Fruit fly (Drosophila melanogaster) whole organism, embryonic: Measurements from ENCODE around the gene Peritrophin-15a.
A peak's percentile ranks its signal among the peaks of the same experiment; 100 is the strongest.

ENCODE experiments used
- Bdp1 ChIP-seq: fragments of 200-800 bp; sonication (Bioruptor generic); optimal IDR thresholded peaks from 3 replicates; lab custom pipeline; 2016; ENCODE audit warnings: missing biosample characterization, missing genetic modification characterization
- Bteb2 ChIP-seq: fragments of 200-800 bp; sonication (Bioruptor generic); optimal IDR thresholded peaks from 2 replicates; lab custom pipeline; 2016; ENCODE audit warnings: missing biosample characterization, missing genetic modification characterization
- CG1024 ChIP-seq: fragments of 200-800 bp; sonication (Bioruptor generic); IDR thresholded peaks from 2 replicates; pipeline ENCODE4 v1.3.6; 2022; ENCODE audit warnings: missing biosample characterization, missing genetic modification characterization
- CG10565 ChIP-seq: fragments of 200-800 bp; sonication (Bioruptor generic); optimal IDR thresholded peaks from 3 replicates; lab custom pipeline; 2016; ENCODE audit warnings: missing biosample characterization, mild to moderate bottlenecking, missing genetic modification characterization
- CG11695 ChIP-seq: fragments of 200-800 bp; sonication (Bioruptor generic); IDR thresholded peaks from 3 replicates; pipeline ENCODE4 v1.3.6; 2022; ENCODE audit warnings: missing biosample characterization, missing genetic modification characterization
- CG13624 ChIP-seq: fragments of 200-800 bp; sonication (Bioruptor generic); optimal IDR thresholded peaks from 2 replicates; lab custom pipeline; 2016; ENCODE audit warnings: missing biosample characterization, missing genetic modification characterization
- CG13894 ChIP-seq: fragments of 200-800 bp; sonication (Bioruptor generic); optimal IDR thresholded peaks from 3 replicates; lab custom pipeline; 2018; ENCODE audit warnings: missing biosample characterization, mild to moderate bottlenecking, missing genetic modification characterization, moderate library complexity
- CG15696 ChIP-seq: fragments of 200-800 bp; sonication (Bioruptor generic); optimal IDR thresholded peaks from 2 replicates; lab custom pipeline; 2019; ENCODE audit warnings: missing biosample characterization, mild to moderate bottlenecking, missing genetic modification characterization, moderate library complexity
- CG18011 ChIP-seq: fragments of 200-800 bp; sonication (Bioruptor generic); optimal IDR thresholded peaks from 2 replicates; lab custom pipeline; 2017; ENCODE audit warnings: missing biosample characterization, missing genetic modification characterization, mild to moderate bottlenecking, moderate library complexity, missing genotype
- CG2116 ChIP-seq: fragments of 200-800 bp; sonication (Bioruptor generic); optimal IDR thresholded peaks from 3 replicates; lab custom pipeline; 2018; ENCODE audit warnings: missing biosample characterization, mild to moderate bottlenecking, missing genetic modification characterization
- CG2120 ChIP-seq: fragments of 200-800 bp; sonication (Bioruptor generic); optimal IDR thresholded peaks from 3 replicates; lab custom pipeline; 2016; ENCODE audit warnings: missing biosample characterization, missing genetic modification characterization
- CG3407 ChIP-seq: fragments of 200-800 bp; sonication (Bioruptor generic); optimal IDR thresholded peaks from 2 replicates; lab custom pipeline; 2018; ENCODE audit warnings: missing biosample characterization, mild to moderate bottlenecking, missing genetic modification characterization
- CG34422 ChIP-seq: fragments of 200-800 bp; sonication (Bioruptor generic); IDR thresholded peaks from 3 replicates; pipeline ENCODE4 v1.3.6; 2022; ENCODE audit warnings: missing biosample characterization, missing genetic modification characterization
- CG5245 ChIP-seq: fragments of 200-800 bp; sonication (Bioruptor generic); optimal IDR thresholded peaks from 3 replicates; lab custom pipeline; 2016; ENCODE audit warnings: missing biosample characterization, missing genetic modification characterization
- CG8281 ChIP-seq: fragments of 200-800 bp; sonication (Bioruptor generic); optimal IDR thresholded peaks from 2 replicates; lab custom pipeline; 2018; ENCODE audit warnings: missing biosample characterization, mild to moderate bottlenecking, missing genetic modification characterization, moderate library complexity
- CG9797 ChIP-seq: fragments of 200-800 bp; sonication (Bioruptor generic); optimal IDR thresholded peaks from 3 replicates; lab custom pipeline; 2018; ENCODE audit warnings: missing biosample characterization, mild to moderate bottlenecking, missing genetic modification characterization
- H15 ChIP-seq: fragments of 200-800 bp; sonication (Bioruptor generic); IDR thresholded peaks from 3 replicates; pipeline ENCODE4 v1.3.6; 2022; ENCODE audit warnings: missing biosample characterization, missing genetic modification characterization
- HLHmδ ChIP-seq: fragments of 200-800 bp; sonication (Bioruptor generic); optimal IDR thresholded peaks from 2 replicates; lab custom pipeline; 2018; ENCODE audit warnings: missing biosample characterization, mild to moderate bottlenecking, missing genetic modification characterization, moderate library complexity
- HmgD ChIP-seq: fragments of 200-800 bp; sonication (Bioruptor generic); optimal IDR thresholded peaks from 3 replicates; lab custom pipeline; 2016; ENCODE audit warnings: missing biosample characterization, missing genetic modification characterization
- Hmr ChIP-seq: fragments of 200-800 bp; sonication (Bioruptor generic); optimal IDR thresholded peaks from 3 replicates; lab custom pipeline; 2017; ENCODE audit warnings: mild to moderate bottlenecking, missing biosample characterization, missing genetic modification reagents, missing genetic modification characterization
- NC2β ChIP-seq: fragments of 200-800 bp; sonication (Bioruptor generic); optimal IDR thresholded peaks from 2 replicates; lab custom pipeline; 2016; ENCODE audit warnings: missing biosample characterization, missing genetic modification characterization
- Nf-YB ChIP-seq: fragments of 200-800 bp; sonication (Bioruptor generic); optimal IDR thresholded peaks from 3 replicates; lab custom pipeline; 2019; ENCODE audit warnings: missing biosample characterization, mild to moderate bottlenecking, missing genetic modification characterization, moderate library complexity
- Ravus ChIP-seq: fragments of 200-800 bp; sonication (Bioruptor generic); IDR thresholded peaks from 2 replicates; pipeline ENCODE4 v1.3.6; 2022; ENCODE audit warnings: missing biosample characterization, missing genetic modification characterization
- Xrp1 ChIP-seq: fragments of 200-800 bp; sonication (Bioruptor generic); IDR thresholded peaks from 2 replicates; pipeline ENCODE4 v1.3.6; 2022; ENCODE audit warnings: missing biosample characterization, missing genetic modification characterization
- ato ChIP-seq: fragments of 200-800 bp; sonication (Bioruptor generic); IDR thresholded peaks from 2 replicates; pipeline ENCODE4 v1.3.6; 2022; ENCODE audit warnings: missing biosample characterization, missing genetic modification characterization; ENCODE audit not compliant: partially characterized antibody
- bab2 ChIP-seq: fragments of 200-800 bp; sonication (Bioruptor generic); optimal IDR thresholded peaks from 2 replicates; lab custom pipeline; 2016; ENCODE audit warnings: missing biosample characterization, missing genetic modification characterization
- btn ChIP-seq: fragments of 200-800 bp; sonication (Bioruptor generic); optimal IDR thresholded peaks from 2 replicates; lab custom pipeline; 2016; ENCODE audit warnings: missing biosample characterization, missing genetic modification characterization
- caup ChIP-seq: fragments of 200-800 bp; sonication (Bioruptor generic); optimal IDR thresholded peaks from 3 replicates; lab custom pipeline; 2017; ENCODE audit warnings: missing biosample characterization, mild to moderate bottlenecking, missing genetic modification characterization, moderate library complexity; ENCODE audit not compliant: severe bottlenecking
- cg ChIP-seq: fragments of 200-800 bp; sonication (Bioruptor generic); optimal IDR thresholded peaks from 3 replicates; lab custom pipeline; 2019; ENCODE audit warnings: missing biosample characterization, mild to moderate bottlenecking, missing genetic modification characterization, moderate library complexity
- chinmo ChIP-seq: fragments of 200-800 bp; sonication (Bioruptor generic); IDR thresholded peaks from 4 replicates; pipeline ENCODE4 v1.3.6; 2022; ENCODE audit warnings: missing biosample characterization, missing genetic modification characterization; ENCODE audit not compliant: partially characterized antibody
- chm ChIP-seq: fragments of 200-800 bp; sonication (Bioruptor generic); IDR thresholded peaks from 2 replicates; pipeline ENCODE4 v1.3.6; 2022; ENCODE audit warnings: missing biosample characterization, missing genetic modification characterization
- cwo ChIP-seq: fragments of 200-800 bp; sonication (Bioruptor generic); optimal IDR thresholded peaks from 3 replicates; lab custom pipeline; 2017; ENCODE audit warnings: missing biosample characterization, missing genetic modification characterization, mild to moderate bottlenecking, moderate library complexity, missing genetic modification reagents
- dimm ChIP-seq: fragments of 200-800 bp; sonication (Bioruptor generic); IDR thresholded peaks from 2 replicates; pipeline ENCODE4 v1.3.6; 2022; ENCODE audit warnings: missing biosample characterization, missing genetic modification characterization
- dysf ChIP-seq: fragments of 200-800 bp; sonication (Bioruptor generic); IDR thresholded peaks from 3 replicates; pipeline ENCODE4 v1.3.6; 2022; ENCODE audit warnings: missing biosample characterization, missing genetic modification characterization
- fru ChIP-seq: fragments of >200 bp; optimal IDR thresholded peaks from 2 replicates; lab custom pipeline; 2017
- gsb ChIP-seq: fragments of 200-800 bp; sonication (Bioruptor generic); IDR thresholded peaks from 2 replicates; pipeline ENCODE4 v1.3.6; 2022; ENCODE audit warnings: missing biosample characterization, missing genetic modification characterization
- her ChIP-seq: fragments of 200-800 bp; sonication (Bioruptor generic); optimal IDR thresholded peaks from 2 replicates; lab custom pipeline; 2016; ENCODE audit warnings: missing biosample characterization, missing genetic modification characterization
- jigr1 ChIP-seq: fragments of 200-800 bp; sonication (Bioruptor generic); IDR thresholded peaks from 3 replicates; pipeline ENCODE4 v1.3.6; 2022; ENCODE audit warnings: missing biosample characterization, missing genetic modification characterization
- kni ChIP-seq: fragments of 200-800 bp; sonication (Bioruptor generic); optimal IDR thresholded peaks from 3 replicates; lab custom pipeline; 2017; ENCODE audit warnings: mild to moderate bottlenecking, missing biosample characterization, missing genetic modification reagents, missing genetic modification characterization
- lbe ChIP-seq: fragments of 200-800 bp; sonication (Bioruptor generic); optimal IDR thresholded peaks from 2 replicates; lab custom pipeline; 2016; ENCODE audit warnings: missing biosample characterization, mild to moderate bottlenecking, missing genetic modification characterization
- nerfin-2 ChIP-seq: fragments of 200-800 bp; sonication (Bioruptor generic); IDR thresholded peaks from 2 replicates; pipeline ENCODE4 v1.3.6; 2022; ENCODE audit warnings: missing biosample characterization, missing genetic modification characterization; ENCODE audit not compliant: partially characterized antibody
- phol ChIP-seq: fragments of 200-800 bp; sonication (Bioruptor generic); optimal IDR thresholded peaks from 3 replicates; lab custom pipeline; 2018; ENCODE audit warnings: missing biosample characterization, mild to moderate bottlenecking, missing genetic modification characterization, moderate library complexity
- rib ChIP-seq: fragments of 200-800 bp; sonication (Bioruptor generic); IDR thresholded peaks from 2 replicates; pipeline ENCODE4 v1.3.6; 2022; ENCODE audit warnings: missing biosample characterization, missing genetic modification characterization
- sens ChIP-seq: fragments of 200-800 bp; sonication (Bioruptor generic); peaks from one replicate; lab custom pipeline; 2016; ENCODE audit warnings: missing biosample characterization, missing genetic modification characterization
- stwl ChIP-seq: fragments of 200-800 bp; sonication (Bioruptor generic); optimal IDR thresholded peaks from 3 replicates; lab custom pipeline; 2018; ENCODE audit warnings: missing biosample characterization, mild to moderate bottlenecking, missing genetic modification characterization, moderate library complexity
- tin ChIP-seq: fragments of 200-800 bp; sonication (Bioruptor generic); optimal IDR thresholded peaks from 3 replicates; lab custom pipeline; 2016; ENCODE audit warnings: missing biosample characterization, missing genetic modification characterization
- tll ChIP-seq, 2 experiments: fragments of 200-800 bp in 1 of 2; fragments of >200 bp in 1 of 2; sonication (Bioruptor generic) in 1 of 2; optimal IDR thresholded peaks; 2 replicates each; lab custom pipeline; 2017 to 2019; ENCODE audit warnings: missing biosample characterization in 2 of 2, missing genetic modification characterization in 2 of 2, mild to moderate bottlenecking in 1 of 2, moderate library complexity in 1 of 2
- trem ChIP-seq: fragments of 200-800 bp; optimal IDR thresholded peaks from 3 replicates; lab custom pipeline; 2019; ENCODE audit warnings: missing biosample characterization, mild to moderate bottlenecking, missing genetic modification characterization, moderate library complexity
- unc-4 ChIP-seq: fragments of 200-800 bp; sonication (Bioruptor generic); IDR thresholded peaks from 2 replicates; pipeline ENCODE4 v1.3.6; 2022; ENCODE audit warnings: missing biosample characterization, missing genetic modification characterization; ENCODE audit not compliant: partially characterized antibody

Peritrophin-15a gene

DNA sequence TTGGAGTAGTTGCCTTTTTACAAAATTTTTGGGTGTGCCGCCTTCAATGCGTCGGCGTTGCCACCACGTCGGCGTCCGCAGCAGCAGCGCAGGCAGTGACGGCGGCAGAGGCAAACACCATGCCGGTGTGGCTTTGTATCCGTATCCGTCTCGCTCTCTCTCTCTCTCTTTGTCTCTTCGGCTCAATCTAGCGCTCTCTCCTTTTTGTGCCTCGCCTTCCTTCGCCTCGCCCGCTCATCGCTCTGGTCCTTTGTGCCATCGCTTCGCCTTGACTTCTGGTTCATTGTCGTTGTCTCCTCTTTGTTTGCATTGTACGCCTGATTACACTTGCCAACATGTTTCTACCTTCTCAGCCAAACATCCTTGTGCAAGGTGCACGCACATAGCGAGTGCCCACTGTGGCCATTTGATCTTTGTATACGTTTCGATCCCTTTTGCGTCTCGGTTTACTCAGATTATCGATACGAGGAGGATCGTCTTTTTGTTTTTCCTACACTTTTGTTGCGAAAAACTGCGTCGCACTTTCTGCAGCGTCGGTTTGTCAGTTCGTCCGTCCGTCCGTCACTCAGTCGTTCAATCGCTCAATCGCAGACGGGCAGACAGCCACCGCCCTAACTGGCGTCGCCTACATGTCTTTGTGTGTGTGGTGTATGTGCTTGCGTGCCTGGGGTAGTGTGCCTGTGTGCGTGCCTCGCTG lies 20.6 kb upstream of the Peritrophin-15a start (continued):
- TF ChIP-seq CG5245 (peak; percentile 36), CG2116 (GFP tag; lab: Kevin White, UChicago) (peak; percentile 14), H15 (GFP tag; lab: Robert Waterston, UW) (no peak), Xrp1 (GFP tag; lab: Robert Waterston, UW) (peak; percentile 36; the same call in 1 of the 2 replicates), tin (peak; percentile 5), CG9797 (GFP tag; lab: Kevin White, UChicago) (no peak), phol (no peak), CG13624 (peak; percentile 79), ato (GFP tag; lab: Robert Waterston, UW) (no peak; the same call in 1 of the 2 replicates), dimm (GFP tag; lab: Robert Waterston, UW) (no peak), cg (GFP tag; lab: Kevin White, UChicago) (peak; percentile 68), Bdp1 (GFP tag; lab: Kevin White, UChicago) (no peak), btn (GFP tag; lab: Kevin White, UChicago) (peak; percentile 29), HmgD (GFP tag; lab: Kevin White, UChicago) (peak; percentile 57), CG18011 (GFP tag; lab: Kevin White, UChicago) (no peak), Bteb2 (GFP tag; lab: Kevin White, UChicago) (no peak), fru (peak; percentile 57), dysf (0 out of 3 replicates have a peak, but pooled peaks have one; percentile 30), Nf-YB (GFP tag; lab: Kevin White, UChicago) (no peak), chinmo (GFP tag; lab: Robert Waterston, UW) (0 out of 4 replicates have a peak, but pooled peaks have one; percentile 16), chm (peak; percentile 47), HLHmδ (GFP tag; lab: Kevin White, UChicago) (peak; percentile 58), stwl (tag; lab: Kevin White, UChicago) (peak; percentile 6), rib (GFP tag; lab: Robert Waterston, UW) (0 out of 2 replicates have a peak, but pooled peaks have one; percentile 12), unc-4 (no peak), kni (GFP tag; lab: Kevin White, UChicago) (peak; percentile 40), Hmr (GFP tag; lab: Kevin White, UChicago) (peak; percentile 24), sens (GFP tag; lab: Kevin White, UChicago) (peak; percentile 72), lbe (peak; percentile 55), CG1024 (GFP tag; lab: Robert Waterston, UW) (0 out of 2 replicates have a peak, but pooled peaks have one; percentile 11), CG13894 (tag; lab: Kevin White, UChicago) (no peak), CG8281 (peak; percentile 100), bab2 (GFP tag; lab: Kevin White, UChicago) (peak; percentile 6), gsb (no peak), caup (GFP tag; lab: Kevin White, UChicago) (no peak), cwo (GFP tag; lab: Kevin White, UChicago) (no peak), jigr1 (GFP tag; lab: Robert Waterston, UW) (no peak), CG11695 (GFP tag; lab: Robert Waterston, UW) (no peak), trem (tag; lab: Kevin White, UChicago) (peak; percentile 20), Ravus (GFP tag; lab: Robert Waterston, UW) (no peak), her (peak; percentile 51), tll (GFP tag; optimal IDR thresholded peaks at IDR 0.05; lab: Kevin White, UChicago) (peak in 1 of 2 experiments; percentile 99), nerfin-2 (no peak), CG3407 (no peak), CG34422 (GFP tag; lab: Robert Waterston, UW) (peak; percentile 43; the same call in 1 of the 3 replicates), CG2120 (GFP tag; lab: Kevin White, UChicago) (peak; percentile 34), CG10565 (GFP tag; lab: Kevin White, UChicago) (no peak), CG15696 (tag; lab: Kevin White, UChicago) (peak; percentile 32), NC2β (no peak)
